Fruit fly (Drosophila melanogaster): Measurements from ENCODE around the gene Ost48.

Ost48 gene

dm6 chrX:9134922-9135453 is 23.3 kb downstream of the Ost48 start, which contains the start of gene fend (continued):
- TF ChIP-seq CG9817 (tag; optimal IDR thresholded peaks at IDR 0.05) (peak; percentile 24), dati (GFP tag; IDR thresholded peaks at IDR 0.05) (no peak), CG13424 (tag; optimal IDR thresholded peaks at IDR 0.05) (peak; percentile 61), CG33557 (GFP tag; optimal IDR thresholded peaks at IDR 0.05) (peak; percentile 47), Nf-YC (tag; optimal IDR thresholded peaks at IDR 0.05) (peak; percentile 55), aop (GFP tag; IDR thresholded peaks at IDR 0.05) (no peak), Doc2 (GFP tag; IDR thresholded peaks at IDR 0.05) (no peak), phol (tag; optimal IDR thresholded peaks at IDR 0.05) (peak; percentile 46), Hey (tag; optimal IDR thresholded peaks at IDR 0.05) (no peak), ap (GFP tag; IDR thresholded peaks at IDR 0.05) (no peak), CG17912 (GFP tag; optimal IDR thresholded peaks at IDR 0.05) (no peak), Taf1 (GFP tag; IDR thresholded peaks at IDR 0.05) (no peak), CG8388 (GFP tag; optimal IDR thresholded peaks at IDR 0.05) (no peak), Usf (GFP tag; optimal IDR thresholded peaks at IDR 0.05) (no peak), sd (tag; optimal IDR thresholded peaks at IDR 0.05) (no peak), CG10209 (GFP tag; optimal IDR thresholded peaks at IDR 0.05) (peak; percentile 25), D19B (GFP tag; optimal IDR thresholded peaks at IDR 0.05) (no peak), CG8478 (optimal IDR thresholded peaks at IDR 0.05) (no peak), CG11504 (tag; optimal IDR thresholded peaks at IDR 0.05) (peak; percentile 73), z (GFP tag; IDR thresholded peaks at IDR 0.05) (no peak), CG7928 (GFP tag; optimal IDR thresholded peaks at IDR 0.05) (no peak), ab (GFP tag; optimal IDR thresholded peaks at IDR 0.05) (no peak), Ptx1 (GFP tag; IDR thresholded peaks at IDR 0.05) (0 out of 2 replicates have a peak, but pooled peaks have one; percentile 29), CG6654 (GFP tag; optimal IDR thresholded peaks at IDR 0.05) (no peak), Asciz (GFP tag; optimal IDR thresholded peaks at IDR 0.05) (no peak), NFAT (GFP tag; IDR thresholded peaks at IDR 0.05) (no peak), CG17568 (GFP tag; optimal IDR thresholded peaks at IDR 0.05) (no peak), Sry-β (GFP tag; optimal IDR thresholded peaks at IDR 0.05) (peak; percentile 98), CG11247 (GFP tag; IDR thresholded peaks at IDR 0.05) (no peak), Gug (GFP tag; IDR thresholded peaks at IDR 0.05) (no peak), CG10431 (GFP tag; optimal IDR thresholded peaks at IDR 0.05) (no peak), chn (GFP tag; optimal IDR thresholded peaks at IDR 0.05) (no peak), Hsf (GFP tag; optimal IDR thresholded peaks at IDR 0.05) (peak; percentile 4), odd (GFP tag; optimal IDR thresholded peaks at IDR 0.05) (peak; percentile 13), E2f1 (GFP tag; IDR thresholded peaks at IDR 0.05) (no peak), CG10147 (GFP tag; optimal IDR thresholded peaks at IDR 0.05) (peak; percentile 43), ranshi (GFP tag; IDR thresholded peaks at IDR 0.05) (no peak), cas (GFP tag; IDR thresholded peaks at IDR 0.05) (no peak), zfh1 (GFP tag; IDR thresholded peaks at IDR 0.05) (no peak), Sin3A (optimal IDR thresholded peaks at IDR 0.05) (no peak), dysf (GFP tag; IDR thresholded peaks at IDR 0.05) (peak; percentile 49; the same call in 1 of the 3 replicates), D (optimal IDR thresholded peaks at IDR 0.05) (no peak), D (GFP tag; optimal IDR thresholded peaks at IDR 0.05) (peak; percentile 25), Mes4 (GFP tag; optimal IDR thresholded peaks at IDR 0.05) (no peak), Myb (GFP tag; optimal IDR thresholded peaks at IDR 0.05) (no peak), CG10366 (GFP tag; IDR thresholded peaks at IDR 0.05) (no peak), CG7987 (GFP tag; optimal IDR thresholded peaks at IDR 0.05) (no peak), Hr78 (GFP tag; optimal IDR thresholded peaks at IDR 0.05) (peak in 1 of 2 experiments; percentile 25), Dip3 (GFP tag; optimal IDR thresholded peaks at IDR 0.05) (no peak), CG10274 (GFP tag; optimal IDR thresholded peaks at IDR 0.05) (no peak), Fer1 (GFP tag; optimal IDR thresholded peaks at IDR 0.05) (peak; percentile 63), ewg (GFP tag; optimal IDR thresholded peaks at IDR 0.05) (peak; percentile 9)
